Worm (Caenorhabditis elegans) whole organism, L4 larva: Measurements from ENCODE around the gene C55A6.10.
"Not testable (repeated sequence)": the region's sequence is repeated elsewhere in the genome, so short reads cannot be mapped to it uniquely, and the experiment has no call there.

Experiments used
- F37D6.2 ChIP-seq: sonication (generic microtip); optimal IDR thresholded peaks from 2 replicates; lab custom pipeline; 2016; ENCODE audit warnings: mild to moderate bottlenecking, missing genetic modification characterization, missing compliant biosample characterization
- ZK337.2 ChIP-seq: fragments of 200-800 bp; sonication (Bioruptor generic); IDR thresholded peaks from 2 replicates; pipeline ENCODE4 v1.3.6; 2022; ENCODE audit warnings: missing genetic modification reagents, missing genetic modification characterization, missing compliant biosample characterization
- ZK546.5 ChIP-seq, 2 experiments: sonication (generic microtip); optimal IDR thresholded peaks; 2 replicates each; lab custom pipeline; 2017; ENCODE audit warnings: missing biosample characterization in 2 of 2, missing genetic modification characterization in 2 of 2
- aha-1 ChIP-seq: fragments of 150-350 bp; peaks from one replicate; lab custom pipeline; 2014; ENCODE audit warnings: missing biosample characterization, missing genetic modification characterization
- ama-1 ChIP-seq: fragments of 150-350 bp; optimal IDR thresholded peaks from 2 replicates; lab custom pipeline; 2014; ENCODE audit warnings: inconsistent platforms, mixed read lengths
- ceh-44 ChIP-seq: fragments of 200-800 bp; sonication (Bioruptor generic); IDR thresholded peaks from 2 replicates; pipeline ENCODE4 v1.3.6; 2022; ENCODE audit warnings: missing genetic modification reagents, missing genetic modification characterization, missing compliant biosample characterization
- daf-12 ChIP-seq: fragments of 150-350 bp; optimal IDR thresholded peaks from 2 replicates; lab custom pipeline; 2014; ENCODE audit warnings: missing biosample characterization, missing genetic modification reagents, missing genetic modification characterization
- daf-19 ChIP-seq: fragments of 200-800 bp; sonication (Bioruptor generic); conservative IDR thresholded peaks from 2 replicates; pipeline ENCODE4 v1.3.6; 2022; ENCODE audit warnings: missing genetic modification characterization, missing compliant biosample characterization
- daf-8 ChIP-seq: fragments of 200-800 bp; sonication (Bioruptor generic); IDR thresholded peaks from 2 replicates; pipeline ENCODE4 v1.3.6; 2022; ENCODE audit warnings: missing genetic modification characterization, missing compliant biosample characterization
- dmd-8 ChIP-seq: fragments of 200-800 bp; sonication (Bioruptor generic); IDR thresholded peaks from 2 replicates; pipeline ENCODE4 v1.3.6; 2022; ENCODE audit warnings: missing genetic modification characterization, missing compliant biosample characterization
- duxl-1 ChIP-seq: sonication (generic microtip); optimal IDR thresholded peaks from 2 replicates; lab custom pipeline; 2016; ENCODE audit warnings: mild to moderate bottlenecking, missing genetic modification characterization, moderate library complexity, missing compliant biosample characterization; ENCODE audit not compliant: poor library complexity
- egl-27 ChIP-seq: sonication (generic microtip); optimal IDR thresholded peaks from 3 replicates; lab custom pipeline; 2017; ENCODE audit warnings: missing biosample characterization, missing genetic modification reagents, missing genetic modification characterization
- fos-1 ChIP-seq: fragments of 150-350 bp; optimal IDR thresholded peaks from 2 replicates; lab custom pipeline; 2014; ENCODE audit warnings: missing biosample characterization, missing genetic modification characterization
- gei-8 ChIP-seq: fragments of 200-800 bp; sonication (Bioruptor generic); optimal IDR thresholded peaks from 2 replicates; lab custom pipeline; 2018; ENCODE audit warnings: mild to moderate bottlenecking, missing genetic modification characterization, missing compliant biosample characterization
- hlh-30 ChIP-seq: sonication (generic microtip); optimal IDR thresholded peaks from 2 replicates; lab custom pipeline; 2017; ENCODE audit warnings: antibody characterized with exemption, mild to moderate bottlenecking, missing genetic modification characterization, missing compliant biosample characterization; ENCODE audit not compliant: insufficient read depth
- lim-7 ChIP-seq: fragments of 200-800 bp; sonication (Bioruptor generic); IDR thresholded peaks from 2 replicates; pipeline ENCODE4 v1.3.6; 2022; ENCODE audit warnings: missing genetic modification characterization, missing compliant biosample characterization
- lin-38 ChIP-seq: fragments of 200-800 bp; sonication (Bioruptor generic); IDR thresholded peaks from 2 replicates; pipeline ENCODE4 v1.3.6; 2022; ENCODE audit warnings: missing genetic modification reagents, missing genetic modification characterization, missing compliant biosample characterization
- lin-39 ChIP-seq: fragments of 150-350 bp; optimal IDR thresholded peaks from 2 replicates; lab custom pipeline; 2014; ENCODE audit warnings: missing biosample characterization, missing genetic modification reagents, missing genetic modification characterization
- mdt-29 ChIP-seq: fragments of 200-800 bp; sonication (Bioruptor generic); IDR thresholded peaks from 2 replicates; pipeline ENCODE4 v1.3.6; 2022; ENCODE audit warnings: missing genetic modification reagents, missing genetic modification characterization, missing compliant biosample characterization
- mes-2 ChIP-seq: sonication (generic microtip); optimal IDR thresholded peaks from 2 replicates; lab custom pipeline; 2016; ENCODE audit warnings: missing genotype, mild to moderate bottlenecking, missing genetic modification characterization, missing compliant biosample characterization; ENCODE audit not compliant: poor library complexity, severe bottlenecking
- nhr-111 ChIP-seq: fragments of 200-800 bp; sonication (Bioruptor generic); optimal IDR thresholded peaks from 2 replicates; lab custom pipeline; 2018; ENCODE audit warnings: mild to moderate bottlenecking, missing genetic modification characterization, missing compliant biosample characterization
- nhr-237 ChIP-seq: sonication (generic microtip); optimal IDR thresholded peaks from 2 replicates; lab custom pipeline; 2017; ENCODE audit warnings: missing biosample characterization, missing genetic modification characterization
- nhr-25 ChIP-seq: sonication (generic microtip); optimal IDR thresholded peaks from 2 replicates; lab custom pipeline; 2017; ENCODE audit warnings: missing genetic modification characterization, mild to moderate bottlenecking, missing compliant biosample characterization, antibody characterized with exemption, moderate library complexity, borderline replicate concordance; ENCODE audit not compliant: insufficient read depth
- php-3 ChIP-seq: fragments of 200-800 bp; sonication (Bioruptor generic); IDR thresholded peaks from 2 replicates; pipeline ENCODE4 v1.3.6; 2022; ENCODE audit warnings: missing genetic modification reagents, missing genetic modification characterization, missing compliant biosample characterization
- pqm-1 ChIP-seq: sonication (generic microtip); optimal IDR thresholded peaks from 2 replicates; lab custom pipeline; 2017; ENCODE audit warnings: missing biosample characterization, missing genetic modification characterization
- saeg-2 ChIP-seq: fragments of 200-800 bp; sonication (Bioruptor generic); IDR thresholded peaks from 2 replicates; pipeline ENCODE4 v1.3.6; 2022; ENCODE audit warnings: missing genetic modification reagents, missing genetic modification characterization, missing compliant biosample characterization
- set-16 ChIP-seq: fragments of 200-800 bp; sonication (Bioruptor generic); IDR thresholded peaks from 2 replicates; pipeline ENCODE4 v1.3.6; 2022; ENCODE audit warnings: missing genetic modification reagents, missing genetic modification characterization, missing compliant biosample characterization
- skn-1 ChIP-seq: fragments of 150-350 bp; optimal IDR thresholded peaks from 2 replicates; lab custom pipeline; 2014; ENCODE audit warnings: missing biosample characterization, missing genetic modification characterization
- tra-1 ChIP-seq: fragments of 200-800 bp; sonication (Bioruptor generic); IDR thresholded peaks from 2 replicates; pipeline ENCODE4 v1.3.6; 2022; ENCODE audit warnings: missing genetic modification reagents, missing genetic modification characterization, missing compliant biosample characterization
- unc-130 ChIP-seq: sonication (generic microtip); optimal IDR thresholded peaks from 2 replicates; lab custom pipeline; 2016; ENCODE audit warnings: missing genetic modification reagents, missing genetic modification characterization, missing compliant biosample characterization
- vab-7 ChIP-seq: fragments of 200-800 bp; sonication (Bioruptor generic); IDR thresholded peaks from 2 replicates; pipeline ENCODE4 v1.3.6; 2022; ENCODE audit warnings: missing genetic modification reagents, missing genetic modification characterization, missing compliant biosample characterization
- zip-2 ChIP-seq: fragments of 150-350 bp; optimal IDR thresholded peaks from 2 replicates; lab custom pipeline; 2014; ENCODE audit warnings: missing biosample characterization, missing genetic modification characterization
- ztf-7 ChIP-seq: fragments of 150-350 bp; optimal IDR thresholded peaks from 2 replicates; lab custom pipeline; 2014; ENCODE audit warnings: missing biosample characterization, missing genetic modification characterization

Gene C55A6.10

ce11 chrV:11480734-11481133 lies 24.4 kb upstream of the C55A6.10 start, which contains the start of gene T11F9.14:
TSS of gene T11F9.14 (minus strand) at chrV:11480834.
- not testable (repeated sequence) for TF ChIP-seq nhr-237; lim-7 (GFP tag; lab: Robert Waterston, UW); mes-2 (tag; lab: Kevin White, UChicago)

DNA sequence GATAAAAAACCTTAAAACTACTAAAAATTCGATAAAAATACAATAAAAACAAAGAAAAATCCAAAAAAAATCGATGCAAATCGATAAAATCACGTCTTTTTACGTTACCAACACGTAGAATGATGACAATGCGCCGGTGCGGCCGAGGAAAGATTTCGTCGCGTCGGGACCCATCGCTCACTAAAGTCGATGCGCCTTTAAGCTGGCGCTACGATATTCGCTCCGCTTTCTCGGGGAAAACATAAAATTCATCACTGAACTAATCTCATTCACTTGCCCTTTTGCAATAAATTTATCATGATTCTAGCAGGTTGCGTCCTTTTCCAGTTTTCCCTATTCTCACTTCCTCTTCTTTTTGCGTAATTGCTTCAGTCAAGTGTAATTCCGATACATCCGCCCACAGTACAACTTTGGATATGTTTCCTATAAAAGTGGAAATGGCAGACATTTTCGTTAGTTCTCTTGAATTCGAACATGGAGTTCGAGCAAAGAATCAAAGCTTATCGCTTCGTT lies 21.5 kb upstream of the C55A6.10 start, which contains the start of gene col-157:
col-157 (plus strand) TSS at position 463 of the 513 bp plus-strand sequence.
- not testable (repeated sequence) for TF ChIP-seq pqm-1 (tag; lab: Kevin White, UChicago); set-16 (GFP tag; lab: Robert Waterston, UW); dmd-8 (GFP tag; lab: Robert Waterston, UW)

DNA sequence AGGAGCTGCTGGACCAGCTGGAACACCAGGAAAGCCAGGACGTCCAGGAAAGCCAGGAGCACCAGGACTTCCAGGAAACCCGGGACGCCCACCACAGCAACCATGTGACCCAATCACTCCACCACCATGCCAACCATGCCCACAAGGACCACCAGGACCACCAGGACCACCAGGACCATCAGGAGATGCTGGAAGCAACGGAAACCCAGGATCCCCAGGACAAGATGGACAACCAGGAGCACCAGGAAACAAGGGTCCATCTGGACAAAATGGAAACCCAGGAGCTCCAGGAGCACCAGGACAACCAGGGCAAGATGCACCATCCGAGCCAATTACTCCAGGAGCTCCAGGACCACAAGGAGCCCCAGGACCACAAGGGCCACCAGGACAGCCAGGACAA lies 20.7 kb upstream of the C55A6.10 start:
- peak; percentile 87 for TF ChIP-seq set-16 (GFP tag; lab: Robert Waterston, UW)
- TF ChIP-seq gei-8 (GFP tag; lab: Kevin White, UChicago): no peak

DNA sequence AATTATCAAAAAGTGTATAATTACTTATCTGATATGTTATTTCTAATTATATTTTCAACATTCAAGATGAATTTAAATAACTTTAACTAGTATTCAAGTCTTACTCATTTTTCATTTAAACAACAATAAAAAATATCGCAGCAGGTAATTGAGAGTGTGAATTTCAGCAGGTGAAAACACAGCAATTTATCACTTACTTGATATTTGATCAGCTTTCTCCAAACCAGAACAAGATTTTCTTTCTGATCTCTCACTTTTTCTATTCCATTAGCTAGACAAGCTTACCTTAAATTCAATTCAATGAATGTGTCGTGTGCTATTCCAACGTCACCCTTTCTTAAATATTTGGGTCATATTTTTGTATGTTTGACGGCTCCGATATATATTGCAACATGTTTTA lies 19.6 kb upstream of the C55A6.10 start, which contains the start of gene srh-1:
srh-1 (plus strand) TSS at position 301 of the 400 bp plus-strand sequence.
- TF ChIP-seq ama-1 (lab: Kevin White, UChicago) (no peak), set-16 (GFP tag; lab: Robert Waterston, UW) (no peak), daf-12 (tag; lab: Kevin White, UChicago) (no peak), hlh-30 (no peak), lin-38 (GFP tag; lab: Robert Waterston, UW) (no peak), ZK337.2 (no peak), ZK546.5 (tag; optimal IDR thresholded peaks at IDR 0.05; lab: Kevin White, UChicago) (no peak), lin-39 (tag; lab: Kevin White, UChicago) (no peak), daf-19 (no peak), skn-1 (tag; lab: Kevin White, UChicago) (no peak), tra-1 (no peak), aha-1 (tag; lab: Kevin White, UChicago) (no peak)

ce11 chrV:11486680-11487079 lies 18.5 kb upstream of the C55A6.10 start, which contains the start of gene T11F9.10:
TSS of gene T11F9.10 (plus strand) at chrV:11486980.
- TF ChIP-seq ztf-7 (tag; lab: Kevin White, UChicago) (no peak), ceh-44 (GFP tag; lab: Robert Waterston, UW) (no peak), duxl-1 (tag; lab: Kevin White, UChicago) (no peak), lin-38 (GFP tag; lab: Robert Waterston, UW) (no peak), vab-7 (no peak), zip-2 (no peak), F37D6.2 (tag; lab: Kevin White, UChicago) (no peak), egl-27 (tag; lab: Kevin White, UChicago) (no peak), nhr-25 (no peak), mes-2 (tag; lab: Kevin White, UChicago) (no peak), lim-7 (GFP tag; lab: Robert Waterston, UW) (no peak), saeg-2 (GFP tag; lab: Robert Waterston, UW) (no peak), mdt-29 (GFP tag; lab: Robert Waterston, UW) (no peak), daf-8 (no peak), unc-130 (GFP tag; lab: Kevin White, UChicago) (no peak), fos-1 (no peak), nhr-111 (no peak), php-3 (GFP tag; lab: Robert Waterston, UW) (no peak), ZK546.5 (tag; optimal IDR thresholded peaks at IDR 0.05; lab: Kevin White, UChicago) (no peak)
